Worm (Caenorhabditis elegans): ENCODE results near the gene cct-8.
A peak's percentile ranks its signal among the peaks of the same experiment; 100 is the strongest.

- no peak for TF ChIP-seq unc-62 (GFP tag; optimal IDR thresholded peaks at IDR 0.05 in 1 of 2)
- no peak for TF ChIP-seq unc-62 (tag; optimal IDR thresholded peaks at IDR 0.05)
- TF ChIP-seq rbr-2 (tag; optimal IDR thresholded peaks at IDR 0.05): no peak
- peak; percentile 71 for TF ChIP-seq nhr-28 (tag; optimal IDR thresholded peaks at IDR 0.05)
- TF ChIP-seq spr-1 (tag; optimal IDR thresholded peaks at IDR 0.05): no peak
- TF ChIP-seq ama-1 (optimal IDR thresholded peaks at IDR 0.05): no peak
Measured at ce11 chrIV:1075484-1075883, 18.2 kb downstream of the cct-8 start.

Data from whole organism, L4 larva.